Fruit fly (Drosophila melanogaster): ENCODE measurements around the gene Btk.
A peak's percentile ranks its signal among the peaks of the same experiment; 100 is the strongest.

The Btk gene

DNA sequence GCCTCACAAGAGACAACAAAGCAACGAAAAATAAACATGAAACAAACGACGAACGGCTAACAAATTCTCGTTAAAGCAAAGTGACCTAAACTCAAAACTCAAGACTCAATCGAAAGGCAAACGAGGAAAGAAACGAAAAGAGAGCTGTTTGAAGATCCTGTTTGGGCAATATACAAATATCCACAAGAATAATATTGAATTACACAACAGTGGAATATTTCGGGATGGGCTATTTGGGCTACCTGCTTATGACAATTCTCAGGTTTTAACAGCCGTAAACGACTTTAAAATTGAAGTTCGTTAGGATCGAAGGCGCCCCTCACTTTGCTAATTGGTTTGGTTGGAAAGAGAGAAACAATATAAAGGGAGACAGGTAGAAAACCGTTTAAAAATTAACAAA, 24.6 kb downstream of the Btk start (continued):
- TF ChIP-seq crc (GFP tag; optimal IDR thresholded peaks at IDR 0.05) = no peak
- TF ChIP-seq Vsx1 (GFP tag; optimal IDR thresholded peaks at IDR 0.05) = no peak
- TF ChIP-seq PHDP (tag; optimal IDR thresholded peaks at IDR 0.05) = no peak
- TF ChIP-seq CG7928 (GFP tag; optimal IDR thresholded peaks at IDR 0.05) = no peak
- TF ChIP-seq CG8924 (tag; optimal IDR thresholded peaks at IDR 0.05) = peak; percentile 43
- TF ChIP-seq eyg (GFP tag; optimal IDR thresholded peaks at IDR 0.05) = no peak
- no peak for TF ChIP-seq slbo (GFP tag; IDR thresholded peaks at IDR 0.05)
- peak; percentile 44 for TF ChIP-seq CG10209 (GFP tag; optimal IDR thresholded peaks at IDR 0.05)
- TF ChIP-seq sima (GFP tag; optimal IDR thresholded peaks at IDR 0.05) = no peak
- TF ChIP-seq CG12659 (GFP tag; optimal IDR thresholded peaks at IDR 0.05) = no peak
- TF ChIP-seq exex (tag; optimal IDR thresholded peaks at IDR 0.05) = no peak
- no peak for TF ChIP-seq Jarid2 (GFP tag; optimal IDR thresholded peaks at IDR 0.05)
- TF ChIP-seq CG16779 (GFP tag; IDR thresholded peaks at IDR 0.05) = no peak
- TF ChIP-seq CG12236 (GFP tag; optimal IDR thresholded peaks at IDR 0.05) = no peak
- TF ChIP-seq Meics (GFP tag; optimal IDR thresholded peaks at IDR 0.05) = no peak
- TF ChIP-seq sqz (GFP tag; optimal IDR thresholded peaks at IDR 0.05) = no peak
- no peak for TF ChIP-seq Bteb2 (GFP tag; optimal IDR thresholded peaks at IDR 0.05)
- TF ChIP-seq C15 (GFP tag; IDR thresholded peaks at IDR 0.05) = no peak
- no peak for TF ChIP-seq disco-r (GFP tag; optimal IDR thresholded peaks at IDR 0.05)
- peak; percentile 64 for TF ChIP-seq CG7271 (tag; optimal IDR thresholded peaks at IDR 0.05)
- no peak for TF ChIP-seq fu2 (GFP tag; optimal IDR thresholded peaks at IDR 0.05)
- TF ChIP-seq scrt (GFP tag; optimal IDR thresholded peaks at IDR 0.05) = no peak
- TF ChIP-seq CG11695 (GFP tag; IDR thresholded peaks at IDR 0.05) = no peak
- no peak for TF ChIP-seq Gsc (GFP tag; IDR thresholded peaks at IDR 0.05)
- no peak; the same call in 2 of the 3 replicates for TF ChIP-seq zfh1 (GFP tag; IDR thresholded peaks at IDR 0.05)
- TF ChIP-seq CG10274 (GFP tag; optimal IDR thresholded peaks at IDR 0.05) = no peak
- peak; percentile 45 for TF ChIP-seq CG1233 (GFP tag; optimal IDR thresholded peaks at IDR 0.05)
- 0 out of 2 replicates have a peak, but pooled peaks have one; percentile 33 for TF ChIP-seq CG10959 (GFP tag; IDR thresholded peaks at IDR 0.05)
- no peak for TF ChIP-seq CG3407 (GFP tag; optimal IDR thresholded peaks at IDR 0.05)
- no peak for TF ChIP-seq CG14014 (GFP tag; IDR thresholded peaks at IDR 0.05)
- TF ChIP-seq Oli (tag; optimal IDR thresholded peaks at IDR 0.05) = no peak
- TF ChIP-seq Camta (GFP tag; optimal IDR thresholded peaks at IDR 0.05) = no peak
- TF ChIP-seq tin (GFP tag; optimal IDR thresholded peaks at IDR 0.05) = no peak
- no peak for TF ChIP-seq CG14860 (GFP tag; IDR thresholded peaks at IDR 0.05; ENCODE audit: partially characterized antibody)
- TF ChIP-seq CG32532 (GFP tag; IDR thresholded peaks at IDR 0.05) = no peak
- no peak for TF ChIP-seq CG7839 (tag; optimal IDR thresholded peaks at IDR 0.05)
- TF ChIP-seq stwl (tag; optimal IDR thresholded peaks at IDR 0.05) = no peak
- TF ChIP-seq sens (GFP tag) = peak; percentile 81
- TF ChIP-seq ab (GFP tag; optimal IDR thresholded peaks at IDR 0.05) = no peak
- TF ChIP-seq twi (tag; optimal IDR thresholded peaks at IDR 0.05) = peak; percentile 23
- no peak for TF ChIP-seq mam (GFP tag; optimal IDR thresholded peaks at IDR 0.05)
- TF ChIP-seq slp2 (GFP tag; optimal IDR thresholded peaks at IDR 0.05) = no peak
- no peak for TF ChIP-seq Sin3A (optimal IDR thresholded peaks at IDR 0.05)
- TF ChIP-seq Mad (GFP tag; optimal IDR thresholded peaks at IDR 0.05) = no peak
- no peak for TF ChIP-seq pzg (GFP tag; optimal IDR thresholded peaks at IDR 0.05)
- TF ChIP-seq CG15696 (tag; optimal IDR thresholded peaks at IDR 0.05) = peak; percentile 85
- no peak for TF ChIP-seq tup (GFP tag; optimal IDR thresholded peaks at IDR 0.05)
- no peak for TF ChIP-seq CG17186 (GFP tag; optimal IDR thresholded peaks at IDR 0.05)
- no peak for TF ChIP-seq p53 (GFP tag; optimal IDR thresholded peaks at IDR 0.05)
- TF ChIP-seq gcm (GFP tag; optimal IDR thresholded peaks at IDR 0.05) = no peak
- no peak for TF ChIP-seq Hr78 (GFP tag; optimal IDR thresholded peaks at IDR 0.05)
- TF ChIP-seq pros (GFP tag; optimal IDR thresholded peaks at IDR 0.05) = peak; percentile 27

Measured in whole organism, embryonic.